Fruit fly (Drosophila melanogaster) whole organism, embryonic: ENCODE data around the gene Spn27A.

ENCODE experiments used
- CG1024 ChIP-seq: fragments of 200-800 bp; sonication (Bioruptor generic); IDR thresholded peaks from 2 replicates; pipeline ENCODE4 v1.3.6; 2022; ENCODE audit warnings: missing biosample characterization, missing genetic modification characterization
- CG10431 ChIP-seq: fragments of 200-800 bp; sonication (Bioruptor generic); optimal IDR thresholded peaks from 3 replicates; lab custom pipeline; 2018; ENCODE audit warnings: missing biosample characterization, mild to moderate bottlenecking, missing genetic modification characterization
- CG10462 ChIP-seq: fragments of 200-800 bp; sonication (Bioruptor generic); optimal IDR thresholded peaks from 2 replicates; lab custom pipeline; 2016; ENCODE audit warnings: missing biosample characterization, missing genetic modification characterization
- CG10979 ChIP-seq: fragments of 200-800 bp; sonication (Bioruptor generic); optimal IDR thresholded peaks from 2 replicates; lab custom pipeline; 2018; ENCODE audit warnings: missing biosample characterization, mild to moderate bottlenecking, missing genetic modification characterization, moderate library complexity
- CG11398 ChIP-seq: fragments of 200-800 bp; sonication (Bioruptor generic); optimal IDR thresholded peaks from 2 replicates; lab custom pipeline; 2016; ENCODE audit warnings: missing biosample characterization, missing genetic modification characterization
- CG11456 ChIP-seq: fragments of 200-800 bp; sonication (Bioruptor generic); IDR thresholded peaks from 3 replicates; pipeline ENCODE4 v1.3.6; 2022; ENCODE audit warnings: missing biosample characterization, missing genetic modification characterization
- CG12104 ChIP-seq: fragments of 200-800 bp; sonication (Bioruptor generic); optimal IDR thresholded peaks from 3 replicates; lab custom pipeline; 2016; ENCODE audit warnings: missing biosample characterization, missing genetic modification characterization
- CG14014 ChIP-seq: fragments of 200-800 bp; sonication (Bioruptor generic); IDR thresholded peaks from 2 replicates; pipeline ENCODE4 v1.3.6; 2022; ENCODE audit warnings: missing biosample characterization, missing genetic modification characterization
- CG14050 ChIP-seq: fragments of 200-800 bp; sonication (Bioruptor generic); IDR thresholded peaks from 3 replicates; pipeline ENCODE4 v1.3.6; 2022; ENCODE audit warnings: missing biosample characterization, missing genetic modification characterization
- CG17361 ChIP-seq: fragments of 200-800 bp; sonication (Bioruptor generic); IDR thresholded peaks from 3 replicates; pipeline ENCODE4 v1.3.6; 2022; ENCODE audit warnings: missing biosample characterization, missing genetic modification characterization
- CG18011 ChIP-seq: fragments of 200-800 bp; sonication (Bioruptor generic); optimal IDR thresholded peaks from 2 replicates; lab custom pipeline; 2017; ENCODE audit warnings: missing biosample characterization, missing genetic modification characterization, mild to moderate bottlenecking, moderate library complexity, missing genotype
- CG18262 ChIP-seq: fragments of 200-800 bp; optimal IDR thresholded peaks from 3 replicates; lab custom pipeline; 2019; ENCODE audit warnings: missing biosample characterization, mild to moderate bottlenecking, missing genetic modification characterization, moderate library complexity
- CG18476 ChIP-seq: fragments of 200-800 bp; sonication (Bioruptor generic); optimal IDR thresholded peaks from 2 replicates; lab custom pipeline; 2016; ENCODE audit warnings: missing biosample characterization, mild to moderate bottlenecking, missing genetic modification characterization
- CG30431 ChIP-seq: fragments of 200-800 bp; sonication (Bioruptor generic); optimal IDR thresholded peaks from 2 replicates; lab custom pipeline; 2017; ENCODE audit warnings: missing biosample characterization, missing genetic modification characterization
- CG31441 ChIP-seq: fragments of 200-800 bp; sonication (Bioruptor generic); IDR thresholded peaks from 2 replicates; pipeline ENCODE4 v1.3.6; 2022; ENCODE audit warnings: missing biosample characterization, missing genetic modification characterization
- CG6683 ChIP-seq: fragments of 200-800 bp; sonication (Bioruptor generic); optimal IDR thresholded peaks from 2 replicates; lab custom pipeline; 2017; ENCODE audit warnings: missing biosample characterization, mild to moderate bottlenecking, missing genetic modification characterization, missing genetic modification reagents
- CG6813 ChIP-seq: fragments of 200-800 bp; sonication (Bioruptor generic); optimal IDR thresholded peaks from 2 replicates; lab custom pipeline; 2017; ENCODE audit warnings: missing biosample characterization, missing genetic modification characterization, mild to moderate bottlenecking, moderate library complexity, missing genetic modification reagents
- CG7786 ChIP-seq: fragments of 200-800 bp; sonication (Bioruptor generic); optimal IDR thresholded peaks from 2 replicates; lab custom pipeline; 2016; ENCODE audit warnings: missing biosample characterization, missing genetic modification characterization
- CG7928 ChIP-seq: fragments of 200-800 bp; sonication (Bioruptor generic); optimal IDR thresholded peaks from 2 replicates; lab custom pipeline; 2017; ENCODE audit warnings: missing biosample characterization, mild to moderate bottlenecking, missing genetic modification characterization
- CG8089 ChIP-seq: fragments of 200-800 bp; sonication (Bioruptor generic); optimal IDR thresholded peaks from 3 replicates; lab custom pipeline; 2016; ENCODE audit warnings: missing biosample characterization, missing genetic modification characterization
- CG8290 ChIP-seq, 3 experiments: fragments of 200-800 bp; sonication (Bioruptor generic); optimal IDR thresholded peaks; 2 replicates each; lab custom pipeline; 2016 to 2019; ENCODE audit warnings: missing biosample characterization in 3 of 3, missing genetic modification characterization in 3 of 3, mild to moderate bottlenecking in 2 of 3, moderate library complexity in 1 of 3
- CG9215 ChIP-seq: fragments of 200-800 bp; sonication (Bioruptor generic); IDR thresholded peaks from 2 replicates; pipeline ENCODE4 v1.3.6; 2022; ENCODE audit warnings: missing biosample characterization, missing genetic modification characterization
- ERR ChIP-seq: fragments of 200-800 bp; sonication (Bioruptor generic); optimal IDR thresholded peaks from 2 replicates; lab custom pipeline; 2016; ENCODE audit warnings: missing biosample characterization, missing genetic modification characterization
- Elba2 ChIP-seq: fragments of 200-800 bp; sonication (Bioruptor generic); optimal IDR thresholded peaks from 3 replicates; lab custom pipeline; 2016; ENCODE audit warnings: missing biosample characterization, missing genetic modification characterization
- Fer1 ChIP-seq: fragments of 200-800 bp; sonication (Bioruptor generic); optimal IDR thresholded peaks from 2 replicates; lab custom pipeline; 2017; ENCODE audit warnings: missing biosample characterization, mild to moderate bottlenecking, missing genetic modification characterization
- H15 ChIP-seq: fragments of 200-800 bp; sonication (Bioruptor generic); IDR thresholded peaks from 3 replicates; pipeline ENCODE4 v1.3.6; 2022; ENCODE audit warnings: missing biosample characterization, missing genetic modification characterization
- HHEX ChIP-seq: fragments of 200-800 bp; sonication (Bioruptor generic); optimal IDR thresholded peaks from 3 replicates; lab custom pipeline; 2017; ENCODE audit warnings: missing biosample characterization, mild to moderate bottlenecking, missing genetic modification characterization, missing genetic modification reagents
- Hsf ChIP-seq: fragments of 200-800 bp; sonication (Bioruptor generic); optimal IDR thresholded peaks from 3 replicates; lab custom pipeline; 2016; ENCODE audit warnings: missing biosample characterization, missing genetic modification characterization
- Jarid2 ChIP-seq: fragments of 200-800 bp; sonication (Bioruptor generic); optimal IDR thresholded peaks from 3 replicates; lab custom pipeline; 2017; ENCODE audit warnings: mild to moderate bottlenecking, missing biosample characterization, missing genetic modification reagents, missing genetic modification characterization
- Myb ChIP-seq: fragments of 200-800 bp; sonication (Bioruptor generic); optimal IDR thresholded peaks from 2 replicates; lab custom pipeline; 2016; ENCODE audit warnings: missing biosample characterization, missing genetic modification characterization
- Nf-YA ChIP-seq: fragments of 200-800 bp; sonication (Bioruptor generic); IDR thresholded peaks from 2 replicates; pipeline ENCODE4 v1.3.6; 2022; ENCODE audit warnings: missing biosample characterization, missing genetic modification characterization
- Nf-YB ChIP-seq: fragments of 200-800 bp; sonication (Bioruptor generic); optimal IDR thresholded peaks from 3 replicates; lab custom pipeline; 2019; ENCODE audit warnings: missing biosample characterization, mild to moderate bottlenecking, missing genetic modification characterization, moderate library complexity
- Oli ChIP-seq: fragments of 200-800 bp; sonication (Bioruptor generic); optimal IDR thresholded peaks from 2 replicates; lab custom pipeline; 2018; ENCODE audit warnings: missing biosample characterization, mild to moderate bottlenecking, missing genetic modification characterization, moderate library complexity
- Sox100B ChIP-seq: fragments of 200-800 bp; sonication (Bioruptor generic); optimal IDR thresholded peaks from 3 replicates; lab custom pipeline; 2018; ENCODE audit warnings: missing biosample characterization, mild to moderate bottlenecking, missing genetic modification characterization
- Taf1 ChIP-seq: fragments of 200-800 bp; sonication (Bioruptor generic); IDR thresholded peaks from 2 replicates; pipeline ENCODE4 v1.3.6; 2022; ENCODE audit warnings: missing biosample characterization, missing genetic modification characterization
- bigmax ChIP-seq: fragments of 200-800 bp; sonication (Bioruptor generic); optimal IDR thresholded peaks from 2 replicates; lab custom pipeline; 2018; ENCODE audit warnings: missing biosample characterization, mild to moderate bottlenecking, missing genetic modification characterization
- br ChIP-seq: fragments of >200 bp; optimal IDR thresholded peaks from 2 replicates; lab custom pipeline; 2017
- chn ChIP-seq: fragments of 200-800 bp; sonication (Bioruptor generic); optimal IDR thresholded peaks from 2 replicates; lab custom pipeline; 2016; ENCODE audit warnings: missing biosample characterization, missing genetic modification characterization
- dan ChIP-seq: fragments of 200-800 bp; sonication (Bioruptor generic); IDR thresholded peaks from 2 replicates; pipeline ENCODE4 v1.3.6; 2022; ENCODE audit warnings: missing biosample characterization, missing genetic modification characterization
- disco-r ChIP-seq: fragments of 200-800 bp; sonication (Bioruptor generic); optimal IDR thresholded peaks from 2 replicates; lab custom pipeline; 2016; ENCODE audit warnings: missing biosample characterization, missing genetic modification characterization
- dmrt99B ChIP-seq: fragments of 200-800 bp; sonication (Bioruptor generic); optimal IDR thresholded peaks from 2 replicates; lab custom pipeline; 2018; ENCODE audit warnings: missing biosample characterization, mild to moderate bottlenecking, missing genetic modification characterization, moderate library complexity
- fd96Cb ChIP-seq: fragments of 200-800 bp; sonication (Bioruptor generic); optimal IDR thresholded peaks from 2 replicates; lab custom pipeline; 2018; ENCODE audit warnings: missing biosample characterization, mild to moderate bottlenecking, missing genetic modification characterization, moderate library complexity
- fru ChIP-seq: fragments of >200 bp; optimal IDR thresholded peaks from 2 replicates; lab custom pipeline; 2017
- gcm2 ChIP-seq: fragments of 200-800 bp; sonication (Bioruptor generic); optimal IDR thresholded peaks from 2 replicates; lab custom pipeline; 2016; ENCODE audit warnings: missing biosample characterization, missing genetic modification characterization
- grau ChIP-seq: fragments of 200-800 bp; optimal IDR thresholded peaks from 3 replicates; lab custom pipeline; 2019; ENCODE audit warnings: missing biosample characterization, mild to moderate bottlenecking, missing genetic modification characterization, moderate library complexity
- gt ChIP-seq: fragments of 200-800 bp; sonication (Bioruptor generic); IDR thresholded peaks from 2 replicates; pipeline ENCODE4 v1.3.6; 2022; ENCODE audit warnings: missing biosample characterization, missing genetic modification characterization
- pita ChIP-seq: fragments of 200-800 bp; sonication (Bioruptor generic); optimal IDR thresholded peaks from 2 replicates; lab custom pipeline; 2017; ENCODE audit warnings: missing biosample characterization, mild to moderate bottlenecking, missing genetic modification characterization
- shn ChIP-seq: fragments of 200-800 bp; sonication (Bioruptor generic); optimal IDR thresholded peaks from 3 replicates; lab custom pipeline; 2016; ENCODE audit warnings: missing biosample characterization, missing genetic modification characterization
- trh ChIP-seq: fragments of 200-800 bp; sonication (Bioruptor generic); optimal IDR thresholded peaks from 2 replicates; lab custom pipeline; 2016; ENCODE audit warnings: missing biosample characterization, missing genetic modification characterization
- wek ChIP-seq: fragments of 200-800 bp; sonication (Bioruptor generic); optimal IDR thresholded peaks from 3 replicates; lab custom pipeline; 2018; ENCODE audit warnings: missing biosample characterization, mild to moderate bottlenecking, missing genetic modification characterization, moderate library complexity

Spn27A gene

DNA sequence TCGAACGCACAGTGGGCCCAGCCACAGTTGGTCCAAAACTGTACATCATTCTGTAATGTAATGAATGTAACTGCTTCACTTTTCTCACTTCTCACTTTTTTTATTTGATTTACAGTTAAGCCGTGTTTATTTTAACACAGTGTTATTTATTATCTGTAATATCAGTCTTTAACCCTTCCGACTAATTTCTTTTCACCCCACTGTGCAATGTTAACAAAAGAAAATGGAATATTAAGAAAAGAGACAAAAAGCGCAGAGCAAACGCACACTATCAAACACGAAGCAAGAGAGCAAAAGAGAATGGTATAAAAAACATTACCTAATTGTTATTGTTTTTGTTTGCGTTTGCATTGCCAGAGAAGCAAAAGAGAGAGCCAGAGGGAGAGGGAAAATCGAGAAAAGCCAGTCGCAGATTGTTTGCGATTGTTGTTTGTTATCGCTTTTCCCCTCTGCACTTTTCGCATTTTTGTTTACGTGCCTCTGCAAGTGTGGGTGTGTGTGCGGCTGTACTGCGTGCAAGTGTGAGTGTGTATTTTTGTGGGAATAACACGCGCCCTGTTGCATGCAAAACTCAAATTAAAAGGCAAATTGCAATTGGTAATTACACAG lies 25.9 kb downstream of the Spn27A start (continued):
- TF ChIP-seq Oli (tag; lab: Kevin White, UChicago) (peak; percentile 99), disco-r (GFP tag; lab: Kevin White, UChicago) (peak; percentile 98), br (lab: Kevin White, UChicago) (no peak), CG6683 (GFP tag; lab: Kevin White, UChicago) (peak; percentile 94), Sox100B (peak; percentile 98), CG8290 (GFP tag; optimal IDR thresholded peaks at IDR 0.05; lab: Kevin White, UChicago) (peak; percentile 97), CG8290 (tag; optimal IDR thresholded peaks at IDR 0.05; lab: Kevin White, UChicago) (peak; percentile 90 to 97), dmrt99B (tag; lab: Kevin White, UChicago) (peak; percentile 99), Hsf (GFP tag; lab: Kevin White, UChicago) (peak; percentile 99), CG14014 (GFP tag; lab: Robert Waterston, UW) (peak; percentile 98), CG18262 (peak; percentile 99), CG11398 (GFP tag; lab: Kevin White, UChicago) (peak; percentile 99), wek (GFP tag; lab: Kevin White, UChicago) (peak; percentile 96), fd96Cb (peak; percentile 98), CG7786 (GFP tag; lab: Kevin White, UChicago) (peak; percentile 98), CG9215 (GFP tag; lab: Robert Waterston, UW) (peak; percentile 90), fru (lab: Kevin White, UChicago) (no peak), CG17361 (GFP tag; lab: Robert Waterston, UW) (peak; percentile 98), shn (peak; percentile 98), ERR (GFP tag; lab: Kevin White, UChicago) (peak; percentile 98), trh (GFP tag; lab: Kevin White, UChicago) (peak; percentile 95), Taf1 (GFP tag; lab: Robert Waterston, UW) (peak; percentile 88), gt (GFP tag; lab: Robert Waterston, UW) (peak; percentile 86), CG11456 (GFP tag; lab: Robert Waterston, UW) (peak; percentile 96), CG10979 (tag; lab: Kevin White, UChicago) (peak; percentile 99), CG6813 (GFP tag; lab: Kevin White, UChicago) (peak; percentile 98), HHEX (GFP tag; lab: Kevin White, UChicago) (peak; percentile 98), pita (no peak), CG18011 (peak; percentile 91), Nf-YB (GFP tag; lab: Kevin White, UChicago) (peak; percentile 90), CG7928 (GFP tag; lab: Kevin White, UChicago) (peak; percentile 76), CG14050 (GFP tag; lab: Robert Waterston, UW) (peak; percentile 97), dan (peak; percentile 88), Nf-YA (GFP tag; lab: Robert Waterston, UW) (peak; percentile 94), CG12104 (GFP tag; lab: Kevin White, UChicago) (peak; percentile 96), CG8089 (peak; percentile 98), Jarid2 (peak; percentile 88), CG30431 (peak; percentile 98), bigmax (peak; percentile 70), grau (peak; percentile 97), CG18476 (GFP tag; lab: Kevin White, UChicago) (peak; percentile 98), Elba2 (GFP tag; lab: Kevin White, UChicago) (peak; percentile 65), H15 (GFP tag; lab: Robert Waterston, UW) (peak; percentile 97), Myb (peak; percentile 90), CG10431 (peak; percentile 94), CG1024 (peak; percentile 95), CG10462 (GFP tag; lab: Kevin White, UChicago) (peak; percentile 98), gcm2 (GFP tag; lab: Kevin White, UChicago) (peak; percentile 97), CG31441 (GFP tag; lab: Robert Waterston, UW) (peak; percentile 99), Fer1 (peak; percentile 98), chn (GFP tag; lab: Kevin White, UChicago) (peak; percentile 99)
